Worm (Caenorhabditis elegans): Measurements from ENCODE around the gene meg-1.

ce11 chrX:13945090-13945489 lies 15.7 kb upstream of the meg-1 start:
- TF ChIP-seq aly-1 (tag; optimal IDR thresholded peaks at IDR 0.05), result no peak
- TF ChIP-seq ama-1 (optimal IDR thresholded peaks at IDR 0.05), result no peak
- TF ChIP-seq ceh-13 (GFP tag; optimal IDR thresholded peaks at IDR 0.05), result no peak
- TF ChIP-seq scrt-1 (GFP tag; IDR thresholded peaks at IDR 0.05), result no peak
- TF ChIP-seq F13C5.2 (tag; optimal IDR thresholded peaks at IDR 0.05), result no peak
- TF ChIP-seq hnd-1 (tag; optimal IDR thresholded peaks at IDR 0.05), result no peak
- no peak for TF ChIP-seq flt-1 (GFP tag; IDR thresholded peaks at IDR 0.05)
- TF ChIP-seq ets-7 (tag; optimal IDR thresholded peaks at IDR 0.05), result no peak
- no peak for TF ChIP-seq B0310.2 (tag; optimal IDR thresholded peaks at IDR 0.05)

Measured in whole organism, early embryonic.